Worm (Caenorhabditis elegans) whole organism, late embryonic: ENCODE data around the gene Y26G10.4.

Source experiments
- C38D4.7 ChIP-seq: fragments of 200-800 bp; sonication (Bioruptor generic); optimal IDR thresholded peaks from 2 replicates; lab custom pipeline; 2018; ENCODE audit warnings: mild to moderate bottlenecking, missing genetic modification characterization, moderate library complexity, missing compliant biosample characterization
- K02D7.2 ChIP-seq: sonication (generic microtip); optimal IDR thresholded peaks from 2 replicates; lab custom pipeline; 2017; ENCODE audit warnings: mild to moderate bottlenecking, missing genetic modification characterization, missing compliant biosample characterization
- K09A11.1 ChIP-seq: sonication (generic microtip); optimal IDR thresholded peaks from 2 replicates; lab custom pipeline; 2017; ENCODE audit warnings: antibody characterized with exemption, mild to moderate bottlenecking, missing genetic modification characterization, missing compliant biosample characterization; ENCODE audit not compliant: insufficient read depth
- T23F11.4 ChIP-seq: fragments of 200-800 bp; sonication (Bioruptor generic); optimal IDR thresholded peaks from 2 replicates; lab custom pipeline; 2018; ENCODE audit warnings: mild to moderate bottlenecking, missing genetic modification characterization, missing compliant biosample characterization
- ama-1 ChIP-seq: fragments of 150-350 bp; optimal IDR thresholded peaks from 2 replicates; lab custom pipeline; 2014
- ceh-18 ChIP-seq: sonication (generic microtip); optimal IDR thresholded peaks from 2 replicates; lab custom pipeline; 2016; ENCODE audit warnings: missing genetic modification characterization, missing compliant biosample characterization
- ceh-19 ChIP-seq: fragments of 200-800 bp; sonication (Bioruptor generic); optimal IDR thresholded peaks from 2 replicates; lab custom pipeline; 2018; ENCODE audit warnings: mild to moderate bottlenecking, missing genetic modification characterization, missing compliant biosample characterization
- ceh-2 ChIP-seq: sonication (generic microtip); optimal IDR thresholded peaks from 2 replicates; lab custom pipeline; 2016; ENCODE audit warnings: missing genotype, missing genetic modification characterization, missing compliant biosample characterization
- ceh-22 ChIP-seq: sonication (generic microtip); optimal IDR thresholded peaks from 2 replicates; lab custom pipeline; 2017; ENCODE audit warnings: missing biosample characterization, missing genetic modification characterization
- ceh-24 ChIP-seq: sonication (generic microtip); optimal IDR thresholded peaks from 2 replicates; lab custom pipeline; 2016; ENCODE audit warnings: mild to moderate bottlenecking, missing genetic modification characterization, missing compliant biosample characterization
- ceh-30 ChIP-seq: fragments of 150-350 bp; optimal IDR thresholded peaks from 2 replicates; lab custom pipeline; 2014; ENCODE audit warnings: missing biosample characterization, missing genetic modification characterization
- ceh-31 ChIP-seq: sonication (generic microtip); optimal IDR thresholded peaks from 2 replicates; lab custom pipeline; 2016; ENCODE audit warnings: missing genetic modification characterization, missing compliant biosample characterization
- ceh-48 ChIP-seq: sonication (generic microtip); optimal IDR thresholded peaks from 2 replicates; lab custom pipeline; 2016; ENCODE audit warnings: missing genetic modification characterization, inconsistent platforms, missing compliant biosample characterization
- dmd-4 ChIP-seq: sonication (generic microtip); optimal IDR thresholded peaks from 2 replicates; lab custom pipeline; 2016; ENCODE audit warnings: borderline replicate concordance, missing genetic modification characterization, missing compliant biosample characterization
- dve-1 ChIP-seq: sonication (generic microtip); optimal IDR thresholded peaks from 2 replicates; lab custom pipeline; 2017; ENCODE audit warnings: antibody characterized with exemption, mild to moderate bottlenecking, missing genetic modification characterization, missing compliant biosample characterization
- elt-4 ChIP-seq: sonication (generic microtip); optimal IDR thresholded peaks from 2 replicates; lab custom pipeline; 2016; ENCODE audit warnings: missing genetic modification characterization, missing compliant biosample characterization
- ets-4 ChIP-seq: sonication (generic microtip); optimal IDR thresholded peaks from 2 replicates; lab custom pipeline; 2016; ENCODE audit warnings: missing genetic modification characterization, missing compliant biosample characterization
- fax-1 ChIP-seq: sonication (generic microtip); optimal IDR thresholded peaks from 2 replicates; lab custom pipeline; 2016; ENCODE audit warnings: missing genotype, missing genetic modification characterization, missing compliant biosample characterization
- fkh-6 ChIP-seq: sonication (generic microtip); optimal IDR thresholded peaks from 2 replicates; lab custom pipeline; 2016; ENCODE audit warnings: missing genetic modification characterization, missing compliant biosample characterization
- hlh-13 ChIP-seq: fragments of 200-800 bp; sonication (Bioruptor generic); optimal IDR thresholded peaks from 2 replicates; lab custom pipeline; 2018; ENCODE audit warnings: mild to moderate bottlenecking, missing genetic modification characterization, missing compliant biosample characterization
- npax-4 ChIP-seq: sonication (generic microtip); optimal IDR thresholded peaks from 2 replicates; lab custom pipeline; 2016; ENCODE audit warnings: missing genetic modification characterization, missing compliant biosample characterization
- odd-2 ChIP-seq: sonication (generic microtip); optimal IDR thresholded peaks from 2 replicates; lab custom pipeline; 2017; ENCODE audit warnings: antibody characterized with exemption, mild to moderate bottlenecking, missing genetic modification characterization, missing compliant biosample characterization
- pat-9 ChIP-seq: fragments of 200-800 bp; sonication (Bioruptor generic); optimal IDR thresholded peaks from 2 replicates; lab custom pipeline; 2018; ENCODE audit warnings: mild to moderate bottlenecking, missing genetic modification characterization, moderate library complexity, missing compliant biosample characterization
- pax-1 ChIP-seq: fragments of 150-350 bp; optimal IDR thresholded peaks from 2 replicates; lab custom pipeline; 2014; ENCODE audit warnings: missing biosample characterization, missing genetic modification characterization
- pha-4 ChIP-seq: fragments of 150-350 bp; optimal IDR thresholded peaks from 2 replicates; lab custom pipeline; 2018; ENCODE audit warnings: missing biosample characterization, missing genetic modification reagents, missing genetic modification characterization
- pqm-1 ChIP-seq: sonication (generic microtip); optimal IDR thresholded peaks from 2 replicates; lab custom pipeline; 2016; ENCODE audit warnings: missing genetic modification characterization, missing compliant biosample characterization
- pros-1 ChIP-seq: fragments of 150-350 bp; optimal IDR thresholded peaks from 2 replicates; lab custom pipeline; 2014; ENCODE audit warnings: missing biosample characterization, missing genetic modification reagents, missing genetic modification characterization
- ref-2 ChIP-seq: sonication (generic microtip); optimal IDR thresholded peaks from 2 replicates; lab custom pipeline; 2016; ENCODE audit warnings: missing genetic modification characterization, missing compliant biosample characterization
- sdc-2 ChIP-seq: sonication (generic microtip); optimal IDR thresholded peaks from 2 replicates; lab custom pipeline; 2016; ENCODE audit warnings: missing genotype, missing genetic modification characterization, missing compliant biosample characterization
- sox-2 ChIP-seq: fragments of 200-800 bp; sonication (Bioruptor generic); IDR thresholded peaks from 2 replicates; pipeline ENCODE4 v1.3.6; 2022; ENCODE audit warnings: missing genetic modification reagents, missing genetic modification characterization, missing compliant biosample characterization
- syd-9 ChIP-seq: sonication (generic microtip); optimal IDR thresholded peaks from 2 replicates; lab custom pipeline; 2016; ENCODE audit warnings: mild to moderate bottlenecking, missing genetic modification characterization, moderate library complexity, missing compliant biosample characterization
- ttx-3 ChIP-seq: sonication (generic microtip); optimal IDR thresholded peaks from 2 replicates; lab custom pipeline; 2016; ENCODE audit warnings: missing genetic modification reagents, missing genetic modification characterization, missing compliant biosample characterization
- ztf-16 ChIP-seq: sonication (generic microtip); optimal IDR thresholded peaks from 2 replicates; lab custom pipeline; 2017; ENCODE audit warnings: missing genetic modification characterization, missing compliant biosample characterization

Gene Y26G10.4

DNA sequence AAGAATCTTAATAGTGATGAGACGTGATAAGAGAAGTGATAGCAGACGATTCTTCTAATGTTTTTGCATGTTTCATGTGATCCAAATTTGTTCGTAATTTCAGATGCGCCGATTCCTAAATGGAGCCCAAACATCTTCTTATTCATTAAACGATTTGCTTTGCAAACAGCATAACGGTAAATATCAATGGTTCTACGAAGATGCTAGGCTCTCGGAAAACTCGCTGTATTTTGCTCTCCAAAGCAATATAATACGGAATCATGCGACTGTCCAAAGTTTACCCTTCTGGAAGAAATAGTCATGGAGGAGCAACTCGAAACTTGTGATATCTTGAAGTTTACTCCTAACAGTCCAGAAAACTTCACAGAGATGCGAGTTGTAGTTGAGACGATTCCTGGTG lies 6.8 kb upstream of the Y26G10.4 start, which contains the start of gene W06D12.6:
Gene W06D12.6, plus strand, starts transcription at position 301 of the 400 bp plus-strand sequence.
- TF ChIP-seq ceh-30 (tag; lab: Kevin White, UChicago) (no peak), syd-9 (tag; lab: Kevin White, UChicago) (no peak), elt-4 (no peak), ceh-19 (GFP tag; lab: Kevin White, UChicago) (no peak), odd-2 (tag; lab: Kevin White, UChicago) (no peak), pax-1 (tag; lab: Kevin White, UChicago) (no peak), K09A11.1 (tag; lab: Kevin White, UChicago) (no peak), C38D4.7 (GFP tag; lab: Kevin White, UChicago) (no peak), ceh-2 (tag; lab: Kevin White, UChicago) (no peak), pqm-1 (tag; lab: Kevin White, UChicago) (no peak), sdc-2 (tag; lab: Kevin White, UChicago) (no peak)

DNA sequence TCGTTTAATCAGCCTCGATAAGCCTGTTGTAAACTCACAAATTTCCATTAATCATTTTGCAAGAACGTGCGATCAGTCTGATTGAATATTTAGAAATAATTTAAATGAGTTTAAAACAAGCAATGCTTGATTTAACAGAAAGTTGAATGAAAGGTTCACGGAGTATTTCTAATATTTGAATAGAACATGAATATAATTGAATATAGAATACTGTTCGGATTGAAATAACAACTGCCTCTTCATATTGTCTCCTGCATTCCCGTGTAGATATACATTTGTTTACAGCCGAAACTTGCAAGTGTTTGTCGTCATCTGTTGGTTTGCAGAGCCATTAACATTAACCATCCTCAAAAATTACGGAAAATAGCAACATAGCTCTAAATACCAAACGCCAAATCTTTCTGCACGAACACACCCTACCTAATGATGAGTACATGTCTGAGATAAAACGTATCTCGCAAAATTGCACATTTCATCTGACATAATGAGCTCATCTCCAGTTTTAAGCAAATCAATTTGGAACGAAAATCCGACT lies 1.8 kb upstream of the Y26G10.4 start, which contains the start of the genes Y26G10.5 and srh-32:
Gene Y26G10.5, minus strand, starts transcription at position 101 of the 535 bp plus-strand sequence.
Gene srh-32, plus strand, starts transcription at position 485 of the 535 bp plus-strand sequence.
- TF ChIP-seq ets-4 (tag; lab: Kevin White, UChicago) (no peak), odd-2 (tag; lab: Kevin White, UChicago) (no peak), syd-9 (tag; lab: Kevin White, UChicago) (no peak), ceh-30 (tag; lab: Kevin White, UChicago) (no peak), dmd-4 (tag; lab: Kevin White, UChicago) (no peak), fkh-6 (tag; lab: Kevin White, UChicago) (no peak), npax-4 (tag; lab: Kevin White, UChicago) (no peak), ttx-3 (tag; lab: Kevin White, UChicago) (no peak), ceh-24 (tag; lab: Kevin White, UChicago) (no peak), ceh-22 (tag; lab: Kevin White, UChicago) (no peak)

DNA sequence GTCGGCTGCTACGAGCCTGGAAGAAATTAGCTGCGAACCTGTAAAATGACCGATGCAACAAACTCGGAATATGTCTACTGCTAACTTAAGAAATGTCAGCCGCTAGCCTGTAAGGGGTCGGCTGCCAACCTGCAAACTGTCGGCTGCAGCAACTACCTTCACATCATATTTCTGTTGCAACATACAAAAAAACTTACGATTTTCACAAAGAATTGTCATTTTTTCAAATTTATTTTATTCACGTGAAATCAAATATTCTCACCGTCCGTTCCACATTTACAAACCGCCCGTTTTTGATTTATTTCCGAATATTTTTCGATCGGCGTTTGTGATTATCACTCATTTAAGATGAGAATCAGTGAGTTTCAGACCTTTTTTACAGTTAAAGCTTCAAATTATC lies 662 bp upstream of the Y26G10.4 start, which contains the start of gene Y26G10.6:
Gene Y26G10.6, plus strand, starts transcription at position 301 of the 400 bp plus-strand sequence.
- no peak for TF ChIP-seq ref-2
- TF ChIP-seq, all 69 proteins: peak for 0

DNA sequence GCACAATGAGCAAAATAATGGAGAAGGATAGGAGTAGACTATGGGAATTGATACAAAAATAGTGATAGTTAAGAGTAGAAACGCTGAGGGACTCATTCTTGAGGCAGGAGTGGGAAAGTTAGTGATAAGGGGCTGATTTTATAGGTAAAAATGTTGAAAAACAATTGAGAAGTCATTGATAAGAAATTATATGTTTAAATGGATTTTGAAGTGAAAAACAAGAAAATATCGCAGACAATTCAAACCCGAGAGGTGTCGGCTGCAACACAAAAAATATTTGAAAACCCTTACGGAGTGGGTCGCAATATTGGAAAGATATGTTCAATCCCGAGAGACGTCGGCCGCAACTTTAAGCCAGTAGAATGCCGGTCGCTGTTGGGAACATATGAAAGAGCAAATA lies 2.2 kb downstream of the Y26G10.4 start, which contains the start of gene spp-29:
Gene spp-29, minus strand, starts transcription at position 101 of the 400 bp plus-strand sequence.
- TF ChIP-seq ama-1 (lab: Kevin White, UChicago) (no peak), hlh-13 (no peak), pat-9 (tag; lab: Kevin White, UChicago) (no peak), ceh-2 (tag; lab: Kevin White, UChicago) (no peak), syd-9 (tag; lab: Kevin White, UChicago) (no peak), sox-2 (no peak), K02D7.2 (tag; lab: Kevin White, UChicago) (no peak), ceh-30 (tag; lab: Kevin White, UChicago) (no peak), ceh-48 (tag; lab: Kevin White, UChicago) (no peak), ceh-18 (no peak), ceh-31 (tag; lab: Kevin White, UChicago) (no peak), dve-1 (tag; lab: Kevin White, UChicago) (no peak), fax-1 (no peak), ref-2 (no peak), T23F11.4 (GFP tag; lab: Kevin White, UChicago) (no peak)

DNA sequence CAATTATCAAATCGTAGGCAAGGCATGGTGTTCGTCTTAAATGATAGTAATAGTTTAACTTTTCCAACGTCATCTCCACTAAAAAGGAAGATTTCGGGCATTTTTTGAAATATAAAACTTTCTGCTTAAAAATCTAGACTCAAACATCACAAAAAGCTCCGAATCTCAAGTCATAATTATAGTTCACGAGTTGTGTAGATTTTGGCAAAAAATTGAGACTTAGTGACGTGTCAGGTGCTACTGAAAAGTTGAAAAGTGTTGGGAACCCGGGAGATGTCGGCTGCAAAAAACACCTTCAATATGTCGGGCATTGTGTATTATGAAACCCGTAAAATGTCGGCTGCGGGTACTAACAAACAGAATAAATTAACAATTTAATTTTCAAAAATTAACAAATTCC lies 3.2 kb downstream of the Y26G10.4 start, which contains the start of gene Y26G10.1:
Gene Y26G10.1, minus strand, starts transcription at position 101 of the 400 bp plus-strand sequence.
- no peak for TF ChIP-seq ceh-18
- no peak for TF ChIP-seq pha-4 (tag; lab: Kevin White, UChicago)
- no peak for TF ChIP-seq pros-1 (tag; lab: Kevin White, UChicago)
- no peak for TF ChIP-seq dmd-4 (tag; lab: Kevin White, UChicago)
- TF ChIP-seq ztf-16 = no peak
- TF ChIP-seq ets-4 (tag; lab: Kevin White, UChicago) = no peak
- TF ChIP-seq ceh-22 (tag; lab: Kevin White, UChicago) = no peak
